Fruit fly (Drosophila melanogaster) whole organism, prepupa: Measurements from ENCODE around the gene Grx1.

ENCODE experiments used
- Blimp-1 ChIP-seq: fragments of 200-800 bp; sonication (Bioruptor generic); optimal IDR thresholded peaks from 3 replicates; lab custom pipeline; 2017; ENCODE audit warnings: missing biosample characterization, missing genetic modification characterization, mild to moderate bottlenecking, moderate library complexity, missing genetic modification reagents
- CG10631 ChIP-seq: fragments of 200-800 bp; sonication (Bioruptor generic); optimal IDR thresholded peaks from 2 replicates; lab custom pipeline; 2016; ENCODE audit warnings: missing biosample characterization, missing genetic modification characterization
- CG10669 ChIP-seq: fragments of 200-800 bp; sonication (Bioruptor generic); optimal IDR thresholded peaks from 3 replicates; lab custom pipeline; 2018; ENCODE audit warnings: missing biosample characterization, mild to moderate bottlenecking, missing genetic modification characterization, moderate library complexity
- CG11294 ChIP-seq: fragments of 200-800 bp; sonication (Bioruptor generic); IDR thresholded peaks from 2 replicates; pipeline ENCODE4 v1.3.6; 2022; ENCODE audit warnings: missing biosample characterization, missing genetic modification characterization
- CG11762 ChIP-seq: fragments of 200-800 bp; sonication (Bioruptor generic); optimal IDR thresholded peaks from 3 replicates; lab custom pipeline; 2016; ENCODE audit warnings: missing biosample characterization, missing genetic modification characterization; ENCODE audit not compliant: insufficient read depth
- CG11902 ChIP-seq: fragments of 200-800 bp; sonication (Bioruptor generic); optimal IDR thresholded peaks from 3 replicates; lab custom pipeline; 2016; ENCODE audit warnings: missing biosample characterization, missing genetic modification characterization
- CG1621 ChIP-seq: fragments of 200-800 bp; sonication (Bioruptor generic); optimal IDR thresholded peaks from 3 replicates; lab custom pipeline; 2018; ENCODE audit warnings: missing biosample characterization, mild to moderate bottlenecking, missing genetic modification characterization
- CG16779 ChIP-seq: fragments of 200-800 bp; sonication (Bioruptor generic); optimal IDR thresholded peaks from 3 replicates; lab custom pipeline; 2017; ENCODE audit warnings: missing biosample characterization, mild to moderate bottlenecking, missing genetic modification characterization
- CG32006 ChIP-seq: fragments of 200-800 bp; sonication (Bioruptor generic); optimal IDR thresholded peaks from 3 replicates; lab custom pipeline; 2017; ENCODE audit warnings: missing biosample characterization, mild to moderate bottlenecking, missing genetic modification characterization
- CG34406 ChIP-seq: fragments of 200-800 bp; sonication (Bioruptor generic); optimal IDR thresholded peaks from 3 replicates; lab custom pipeline; 2016; ENCODE audit warnings: missing biosample characterization, missing genetic modification characterization
- CG4318 ChIP-seq: fragments of 200-800 bp; sonication (Bioruptor generic); optimal IDR thresholded peaks from 3 replicates; lab custom pipeline; 2017; ENCODE audit warnings: missing biosample characterization, mild to moderate bottlenecking, missing genetic modification characterization
- CG6163 ChIP-seq: fragments of 200-800 bp; sonication (Bioruptor generic); IDR thresholded peaks from 3 replicates; pipeline ENCODE4 v1.3.6; 2022; ENCODE audit warnings: missing biosample characterization, missing genetic modification characterization
- CG6276 ChIP-seq: fragments of 200-800 bp; sonication (Bioruptor generic); optimal IDR thresholded peaks from 2 replicates; lab custom pipeline; 2017; ENCODE audit warnings: missing biosample characterization, mild to moderate bottlenecking, missing genetic modification characterization
- CG6792 ChIP-seq: fragments of 200-800 bp; sonication (Bioruptor generic); optimal IDR thresholded peaks from 3 replicates; lab custom pipeline; 2016; ENCODE audit warnings: missing biosample characterization, missing genetic modification characterization
- CG7368 ChIP-seq: fragments of 200-800 bp; sonication (Bioruptor generic); optimal IDR thresholded peaks from 3 replicates; lab custom pipeline; 2016; ENCODE audit warnings: missing biosample characterization, missing genetic modification characterization
- CG8119 ChIP-seq: fragments of 200-800 bp; sonication (Bioruptor generic); IDR thresholded peaks from 3 replicates; pipeline ENCODE4 v1.3.6; 2022; ENCODE audit warnings: missing biosample characterization, missing genetic modification characterization
- CG8319 ChIP-seq: fragments of 200-800 bp; sonication (Bioruptor generic); optimal IDR thresholded peaks from 3 replicates; lab custom pipeline; 2016; ENCODE audit warnings: missing biosample characterization, missing genetic modification characterization
- CG8632 ChIP-seq: fragments of 200-800 bp; sonication (Bioruptor generic); optimal IDR thresholded peaks from 3 replicates; lab custom pipeline; 2016; ENCODE audit warnings: missing biosample characterization, missing genetic modification characterization
- Eip75B ChIP-seq: fragments of 200-800 bp; sonication (Bioruptor generic); optimal IDR thresholded peaks from 3 replicates; lab custom pipeline; 2016; ENCODE audit warnings: missing biosample characterization, missing genetic modification characterization
- Eip78C ChIP-seq: fragments of 200-800 bp; sonication (Bioruptor generic); peaks from one replicate; lab custom pipeline; 2016; ENCODE audit warnings: missing biosample characterization, missing genetic modification characterization
- Eip93F ChIP-seq: fragments of 200-800 bp; sonication (Bioruptor generic); optimal IDR thresholded peaks from 2 replicates; lab custom pipeline; 2016; ENCODE audit warnings: missing biosample characterization, mild to moderate bottlenecking, missing genetic modification characterization
- Ets21C ChIP-seq: fragments of 200-800 bp; sonication (Bioruptor generic); optimal IDR thresholded peaks from 3 replicates; lab custom pipeline; 2016; ENCODE audit warnings: missing biosample characterization, missing genetic modification characterization
- Ets96B ChIP-seq: fragments of 200-800 bp; optimal IDR thresholded peaks from 2 replicates; lab custom pipeline; 2019; ENCODE audit warnings: missing biosample characterization, mild to moderate bottlenecking, missing genetic modification characterization, moderate library complexity
- Gug ChIP-seq: fragments of 200-800 bp; sonication (Bioruptor generic); IDR thresholded peaks from 2 replicates; pipeline ENCODE4 v1.3.6; 2022; ENCODE audit warnings: missing biosample characterization, missing genetic modification characterization
- Hr39 ChIP-seq: fragments of 200-800 bp; sonication (Bioruptor generic); optimal IDR thresholded peaks from 2 replicates; lab custom pipeline; 2016; ENCODE audit warnings: missing biosample characterization, missing genetic modification characterization
- Hr4 ChIP-seq: fragments of 200-800 bp; sonication (Bioruptor generic); optimal IDR thresholded peaks from 3 replicates; lab custom pipeline; 2016; ENCODE audit warnings: missing biosample characterization, missing genetic modification characterization
- OdsH ChIP-seq: fragments of 200-800 bp; sonication (Bioruptor generic); optimal IDR thresholded peaks from 3 replicates; lab custom pipeline; 2016; ENCODE audit warnings: missing biosample characterization, missing genetic modification characterization
- Smox ChIP-seq: fragments of 200-800 bp; sonication (Bioruptor generic); optimal IDR thresholded peaks from 3 replicates; lab custom pipeline; 2016; ENCODE audit warnings: missing biosample characterization, missing genetic modification characterization
- Sox102F ChIP-seq: fragments of 200-800 bp; sonication (Bioruptor generic); optimal IDR thresholded peaks from 2 replicates; lab custom pipeline; 2016; ENCODE audit warnings: missing biosample characterization, mild to moderate bottlenecking, missing genetic modification characterization
- Sox14 ChIP-seq: fragments of 200-800 bp; sonication (Bioruptor generic); optimal IDR thresholded peaks from 3 replicates; lab custom pipeline; 2016; ENCODE audit warnings: missing biosample characterization, missing genetic modification characterization
- Sox15 ChIP-seq: fragments of 200-800 bp; sonication (Bioruptor generic); optimal IDR thresholded peaks from 3 replicates; lab custom pipeline; 2016; ENCODE audit warnings: missing biosample characterization, missing genetic modification characterization
- achi ChIP-seq: fragments of 200-800 bp; sonication (Bioruptor generic); optimal IDR thresholded peaks from 3 replicates; lab custom pipeline; 2016; ENCODE audit warnings: missing biosample characterization, missing genetic modification characterization
- acj6 ChIP-seq: fragments of 200-800 bp; sonication (Bioruptor generic); optimal IDR thresholded peaks from 3 replicates; lab custom pipeline; 2016; ENCODE audit warnings: missing biosample characterization, missing genetic modification characterization
- cyc ChIP-seq: fragments of 200-800 bp; sonication (Bioruptor generic); optimal IDR thresholded peaks from 3 replicates; lab custom pipeline; 2016; ENCODE audit warnings: missing biosample characterization, missing genetic modification characterization
- dsx ChIP-seq: fragments of 200-800 bp; optimal IDR thresholded peaks from 3 replicates; lab custom pipeline; 2019; ENCODE audit warnings: missing biosample characterization, mild to moderate bottlenecking, missing genetic modification characterization, moderate library complexity; ENCODE audit not compliant: poor library complexity, severe bottlenecking
- esn ChIP-seq: fragments of 200-800 bp; sonication (Bioruptor generic); optimal IDR thresholded peaks from 2 replicates; lab custom pipeline; 2016; ENCODE audit warnings: missing biosample characterization, mild to moderate bottlenecking, missing genetic modification characterization, moderate library complexity
- fd85E ChIP-seq: fragments of 200-800 bp; sonication (Bioruptor generic); optimal IDR thresholded peaks from 3 replicates; lab custom pipeline; 2016; ENCODE audit warnings: missing biosample characterization, missing genetic modification characterization
- fkh ChIP-seq: fragments of 200-800 bp; sonication (Bioruptor generic); optimal IDR thresholded peaks from 3 replicates; lab custom pipeline; 2017; ENCODE audit warnings: missing biosample characterization, mild to moderate bottlenecking, missing genetic modification characterization, moderate library complexity
- net ChIP-seq: fragments of 200-800 bp; sonication (Bioruptor generic); optimal IDR thresholded peaks from 3 replicates; lab custom pipeline; 2016; ENCODE audit warnings: missing biosample characterization, missing genetic modification characterization
- pdm3 ChIP-seq: fragments of 200-800 bp; sonication (Bioruptor generic); optimal IDR thresholded peaks from 3 replicates; lab custom pipeline; 2016; ENCODE audit warnings: missing biosample characterization, missing genetic modification characterization
- salr ChIP-seq, 2 experiments: fragments of 200-800 bp; sonication (Bioruptor generic); optimal IDR thresholded peaks; 3 replicates each; lab custom pipeline; 2016 to 2018; ENCODE audit warnings: missing biosample characterization in 2 of 2, missing genetic modification characterization in 2 of 2, mild to moderate bottlenecking in 1 of 2
- spab ChIP-seq: fragments of 200-800 bp; sonication (Bioruptor generic); optimal IDR thresholded peaks from 2 replicates; lab custom pipeline; 2017; ENCODE audit warnings: missing biosample characterization, mild to moderate bottlenecking, missing genetic modification characterization, missing genetic modification reagents
- ss ChIP-seq, 2 experiments: fragments of 200-800 bp; sonication (Bioruptor generic); optimal IDR thresholded peaks; 2 replicates in 1 of 2; 3 replicates in 1 of 2; lab custom pipeline; 2017 to 2018; ENCODE audit warnings: mild to moderate bottlenecking in 2 of 2, missing biosample characterization in 2 of 2, missing genetic modification characterization in 2 of 2, moderate library complexity in 1 of 2
- svp ChIP-seq: fragments of 200-800 bp; sonication (Bioruptor generic); peaks from one replicate; lab custom pipeline; 2016; ENCODE audit warnings: missing biosample characterization, missing genetic modification characterization
- topi ChIP-seq: fragments of 200-800 bp; sonication (Bioruptor generic); optimal IDR thresholded peaks from 3 replicates; lab custom pipeline; 2016; ENCODE audit warnings: missing biosample characterization, missing genetic modification characterization
- vri ChIP-seq: fragments of 200-800 bp; sonication (Bioruptor generic); optimal IDR thresholded peaks from 3 replicates; lab custom pipeline; 2016; ENCODE audit warnings: missing biosample characterization, mild to moderate bottlenecking, missing genetic modification characterization

Gene Grx1

dm6 chr3L:18889222-18889866, 20.3 kb downstream of the Grx1 start (continued):
- peak; percentile 1 for TF ChIP-seq CG8632 (GFP tag; lab: Kevin White, UChicago)
- TF ChIP-seq, all 60 proteins: peak for 31

- TF ChIP-seq CG10631 (GFP tag; lab: Kevin White, UChicago) (peak; percentile 99), CG11902 (GFP tag; lab: Kevin White, UChicago) (peak; percentile 93), CG6792 (GFP tag; lab: Kevin White, UChicago) (peak; percentile 99), pdm3 (peak; percentile 98), Gug (GFP tag; lab: Robert Waterston, UW) (peak; percentile 94), achi (GFP tag; lab: Kevin White, UChicago) (peak; percentile 98), acj6 (GFP tag; lab: Kevin White, UChicago) (peak; percentile 99), Sox15 (GFP tag; lab: Kevin White, UChicago) (peak; percentile 98), CG6276 (GFP tag; lab: Kevin White, UChicago) (peak; percentile 98), Hr4 (GFP tag; lab: Kevin White, UChicago) (peak; percentile 98), salr (GFP tag; optimal IDR thresholded peaks at IDR 0.05; lab: Kevin White, UChicago) (peak; percentile 85 to 100), dsx (GFP tag; lab: Kevin White, UChicago) (peak; percentile 98), esn (GFP tag; lab: Kevin White, UChicago) (peak; percentile 99), Eip93F (peak; percentile 89), CG8119 (GFP tag; lab: Robert Waterston, UW) (peak; percentile 99), CG11294 (GFP tag; lab: Robert Waterston, UW) (peak; percentile 92; the same call in 1 of the 2 replicates), CG8319 (GFP tag; lab: Kevin White, UChicago) (peak; percentile 96), CG1621 (tag; lab: Kevin White, UChicago) (peak; percentile 94), Sox102F (GFP tag; lab: Kevin White, UChicago) (peak; percentile 97), svp (GFP tag; lab: Kevin White, UChicago) (peak; percentile 98), Hr39 (peak; percentile 94), CG11762 (GFP tag; lab: Kevin White, UChicago) (peak; percentile 98), cyc (GFP tag; lab: Kevin White, UChicago) (peak; percentile 96), Ets96B (tag; lab: Kevin White, UChicago) (peak; percentile 99), Blimp-1 (peak; percentile 96), OdsH (GFP tag; lab: Kevin White, UChicago) (peak; percentile 99), Eip75B (peak; percentile 98), ss (GFP tag; optimal IDR thresholded peaks at IDR 0.05; lab: Kevin White, UChicago) (peak; percentile 99), Ets21C (GFP tag; lab: Kevin White, UChicago) (peak; percentile 91), fd85E (GFP tag; lab: Kevin White, UChicago) (peak; percentile 91), CG6163 (peak; percentile 89), vri (GFP tag; lab: Kevin White, UChicago) (peak; percentile 89), CG4318 (peak; percentile 98), fkh (GFP tag; lab: Kevin White, UChicago) (peak; percentile 85), spab (GFP tag; lab: Kevin White, UChicago) (peak; percentile 99), CG32006 (GFP tag; lab: Kevin White, UChicago) (peak; percentile 100), CG10669 (peak; percentile 98), CG34406 (peak; percentile 99), Smox (GFP tag; lab: Kevin White, UChicago) (peak; percentile 98), CG7368 (GFP tag; lab: Kevin White, UChicago) (peak; percentile 97), CG16779 (tag; lab: Kevin White, UChicago) (peak; percentile 98), Sox14 (GFP tag; lab: Kevin White, UChicago) (peak; percentile 97), Eip78C (GFP tag; lab: Kevin White, UChicago) (peak; percentile 100), CG8632 (GFP tag; lab: Kevin White, UChicago) (peak; percentile 99), topi (GFP tag; lab: Kevin White, UChicago) (peak; percentile 98), net (GFP tag; lab: Kevin White, UChicago) (peak; percentile 99)
Measured at dm6 chr3L:18890283-18891175, 21.5 kb downstream of the Grx1 start, which contains the start of gene CG3961. CG3961 (minus strand) TSS chr3L:18890483.
